Fruit fly (Drosophila melanogaster) whole organism, prepupa: Measurements from ENCODE around the gene Nedd4.

Experiments used
- CG10631 ChIP-seq: fragments of 200-800 bp; sonication (Bioruptor generic); optimal IDR thresholded peaks from 2 replicates; lab custom pipeline; 2016; ENCODE audit warnings: missing biosample characterization, missing genetic modification characterization
- CG10669 ChIP-seq: fragments of 200-800 bp; sonication (Bioruptor generic); optimal IDR thresholded peaks from 3 replicates; lab custom pipeline; 2018; ENCODE audit warnings: missing biosample characterization, mild to moderate bottlenecking, missing genetic modification characterization, moderate library complexity
- CG11294 ChIP-seq: fragments of 200-800 bp; sonication (Bioruptor generic); IDR thresholded peaks from 2 replicates; pipeline ENCODE4 v1.3.6; 2022; ENCODE audit warnings: missing biosample characterization, missing genetic modification characterization
- CG11902 ChIP-seq: fragments of 200-800 bp; sonication (Bioruptor generic); optimal IDR thresholded peaks from 3 replicates; lab custom pipeline; 2016; ENCODE audit warnings: missing biosample characterization, missing genetic modification characterization
- CG15336 ChIP-seq: fragments of 200-800 bp; sonication (Bioruptor generic); IDR thresholded peaks from 2 replicates; pipeline ENCODE4 v1.3.6; 2022; ENCODE audit warnings: missing biosample characterization, missing genetic modification characterization
- CG16779 ChIP-seq: fragments of 200-800 bp; sonication (Bioruptor generic); optimal IDR thresholded peaks from 3 replicates; lab custom pipeline; 2017; ENCODE audit warnings: missing biosample characterization, mild to moderate bottlenecking, missing genetic modification characterization
- CG3032 ChIP-seq: fragments of 200-800 bp; optimal IDR thresholded peaks from 2 replicates; lab custom pipeline; 2019; ENCODE audit warnings: missing biosample characterization, mild to moderate bottlenecking, missing genetic modification characterization, moderate library complexity
- CG32006 ChIP-seq: fragments of 200-800 bp; sonication (Bioruptor generic); optimal IDR thresholded peaks from 3 replicates; lab custom pipeline; 2017; ENCODE audit warnings: missing biosample characterization, mild to moderate bottlenecking, missing genetic modification characterization
- CG34406 ChIP-seq: fragments of 200-800 bp; sonication (Bioruptor generic); optimal IDR thresholded peaks from 3 replicates; lab custom pipeline; 2016; ENCODE audit warnings: missing biosample characterization, missing genetic modification characterization
- CG3919 ChIP-seq: fragments of 200-800 bp; sonication (Bioruptor generic); optimal IDR thresholded peaks from 3 replicates; lab custom pipeline; 2016; ENCODE audit warnings: missing biosample characterization, missing genetic modification characterization
- CG4318 ChIP-seq: fragments of 200-800 bp; sonication (Bioruptor generic); optimal IDR thresholded peaks from 3 replicates; lab custom pipeline; 2017; ENCODE audit warnings: missing biosample characterization, mild to moderate bottlenecking, missing genetic modification characterization
- CG6163 ChIP-seq: fragments of 200-800 bp; sonication (Bioruptor generic); IDR thresholded peaks from 3 replicates; pipeline ENCODE4 v1.3.6; 2022; ENCODE audit warnings: missing biosample characterization, missing genetic modification characterization
- CG6792 ChIP-seq: fragments of 200-800 bp; sonication (Bioruptor generic); optimal IDR thresholded peaks from 3 replicates; lab custom pipeline; 2016; ENCODE audit warnings: missing biosample characterization, missing genetic modification characterization
- CG6808 ChIP-seq: fragments of 200-800 bp; sonication (Bioruptor generic); optimal IDR thresholded peaks from 3 replicates; lab custom pipeline; 2017; ENCODE audit warnings: missing biosample characterization, missing genetic modification characterization, mild to moderate bottlenecking, moderate library complexity, missing genetic modification reagents
- CG7368 ChIP-seq: fragments of 200-800 bp; sonication (Bioruptor generic); optimal IDR thresholded peaks from 3 replicates; lab custom pipeline; 2016; ENCODE audit warnings: missing biosample characterization, missing genetic modification characterization
- CG8119 ChIP-seq: fragments of 200-800 bp; sonication (Bioruptor generic); IDR thresholded peaks from 3 replicates; pipeline ENCODE4 v1.3.6; 2022; ENCODE audit warnings: missing biosample characterization, missing genetic modification characterization
- CG8319 ChIP-seq: fragments of 200-800 bp; sonication (Bioruptor generic); optimal IDR thresholded peaks from 3 replicates; lab custom pipeline; 2016; ENCODE audit warnings: missing biosample characterization, missing genetic modification characterization
- Eip78C ChIP-seq: fragments of 200-800 bp; sonication (Bioruptor generic); peaks from one replicate; lab custom pipeline; 2016; ENCODE audit warnings: missing biosample characterization, missing genetic modification characterization
- Eip93F ChIP-seq: fragments of 200-800 bp; sonication (Bioruptor generic); optimal IDR thresholded peaks from 2 replicates; lab custom pipeline; 2016; ENCODE audit warnings: missing biosample characterization, mild to moderate bottlenecking, missing genetic modification characterization
- Ets96B ChIP-seq: fragments of 200-800 bp; optimal IDR thresholded peaks from 2 replicates; lab custom pipeline; 2019; ENCODE audit warnings: missing biosample characterization, mild to moderate bottlenecking, missing genetic modification characterization, moderate library complexity
- Gug ChIP-seq: fragments of 200-800 bp; sonication (Bioruptor generic); IDR thresholded peaks from 2 replicates; pipeline ENCODE4 v1.3.6; 2022; ENCODE audit warnings: missing biosample characterization, missing genetic modification characterization
- Hr39 ChIP-seq: fragments of 200-800 bp; sonication (Bioruptor generic); optimal IDR thresholded peaks from 2 replicates; lab custom pipeline; 2016; ENCODE audit warnings: missing biosample characterization, missing genetic modification characterization
- Met ChIP-seq: fragments of 200-800 bp; sonication (Bioruptor generic); optimal IDR thresholded peaks from 3 replicates; lab custom pipeline; 2016; ENCODE audit warnings: missing biosample characterization, missing genetic modification characterization
- OdsH ChIP-seq: fragments of 200-800 bp; sonication (Bioruptor generic); optimal IDR thresholded peaks from 3 replicates; lab custom pipeline; 2016; ENCODE audit warnings: missing biosample characterization, missing genetic modification characterization
- achi ChIP-seq: fragments of 200-800 bp; sonication (Bioruptor generic); optimal IDR thresholded peaks from 3 replicates; lab custom pipeline; 2016; ENCODE audit warnings: missing biosample characterization, missing genetic modification characterization
- acj6 ChIP-seq: fragments of 200-800 bp; sonication (Bioruptor generic); optimal IDR thresholded peaks from 3 replicates; lab custom pipeline; 2016; ENCODE audit warnings: missing biosample characterization, missing genetic modification characterization
- dsx ChIP-seq: fragments of 200-800 bp; optimal IDR thresholded peaks from 3 replicates; lab custom pipeline; 2019; ENCODE audit warnings: missing biosample characterization, mild to moderate bottlenecking, missing genetic modification characterization, moderate library complexity; ENCODE audit not compliant: poor library complexity, severe bottlenecking
- eg ChIP-seq: fragments of 200-800 bp; sonication (Bioruptor generic); IDR thresholded peaks from 3 replicates; pipeline ENCODE4 v1.3.6; 2022; ENCODE audit warnings: missing biosample characterization, missing genetic modification characterization
- esn ChIP-seq: fragments of 200-800 bp; sonication (Bioruptor generic); optimal IDR thresholded peaks from 2 replicates; lab custom pipeline; 2016; ENCODE audit warnings: missing biosample characterization, mild to moderate bottlenecking, missing genetic modification characterization, moderate library complexity
- fd59A ChIP-seq: fragments of 200-800 bp; sonication (Bioruptor generic); optimal IDR thresholded peaks from 2 replicates; lab custom pipeline; 2017; ENCODE audit warnings: missing biosample characterization, mild to moderate bottlenecking, missing genetic modification characterization, missing genetic modification reagents
- fd85E ChIP-seq: fragments of 200-800 bp; sonication (Bioruptor generic); optimal IDR thresholded peaks from 3 replicates; lab custom pipeline; 2016; ENCODE audit warnings: missing biosample characterization, missing genetic modification characterization
- fkh ChIP-seq: fragments of 200-800 bp; sonication (Bioruptor generic); optimal IDR thresholded peaks from 3 replicates; lab custom pipeline; 2017; ENCODE audit warnings: missing biosample characterization, mild to moderate bottlenecking, missing genetic modification characterization, moderate library complexity
- lz ChIP-seq: fragments of 200-800 bp; sonication (Bioruptor generic); optimal IDR thresholded peaks from 3 replicates; lab custom pipeline; 2016; ENCODE audit warnings: missing biosample characterization, missing genetic modification characterization
- net ChIP-seq: fragments of 200-800 bp; sonication (Bioruptor generic); optimal IDR thresholded peaks from 3 replicates; lab custom pipeline; 2016; ENCODE audit warnings: missing biosample characterization, missing genetic modification characterization
- salr ChIP-seq, 2 experiments: fragments of 200-800 bp; sonication (Bioruptor generic); optimal IDR thresholded peaks; 3 replicates each; lab custom pipeline; 2016 to 2018; ENCODE audit warnings: missing biosample characterization in 2 of 2, missing genetic modification characterization in 2 of 2, mild to moderate bottlenecking in 1 of 2
- svp ChIP-seq: fragments of 200-800 bp; sonication (Bioruptor generic); peaks from one replicate; lab custom pipeline; 2016; ENCODE audit warnings: missing biosample characterization, missing genetic modification characterization
- topi ChIP-seq: fragments of 200-800 bp; sonication (Bioruptor generic); optimal IDR thresholded peaks from 3 replicates; lab custom pipeline; 2016; ENCODE audit warnings: missing biosample characterization, missing genetic modification characterization

Gene Nedd4

DNA sequence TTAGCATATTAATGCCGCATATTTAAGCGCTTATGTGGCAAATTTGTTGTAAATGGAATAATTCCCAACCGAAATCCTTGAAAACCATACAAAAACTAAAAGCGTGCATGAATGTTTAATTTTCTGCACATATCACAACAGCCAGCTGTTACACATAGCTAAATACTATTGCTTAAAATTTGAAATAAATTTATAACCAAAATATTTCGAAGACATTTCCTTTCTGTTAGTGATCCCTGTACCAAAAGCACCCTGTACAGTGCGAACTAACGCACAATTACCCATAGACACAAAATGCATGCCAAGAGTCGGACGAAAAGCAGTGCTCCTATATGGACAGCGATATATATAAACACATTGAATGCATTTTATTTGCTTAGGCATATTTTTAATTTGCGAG, 58.0 kb downstream of the Nedd4 start (continued):
- TF ChIP-seq Gug (GFP tag; lab: Robert Waterston, UW) (no peak), CG11902 (GFP tag; lab: Kevin White, UChicago) (no peak), esn (GFP tag; lab: Kevin White, UChicago) (no peak), CG32006 (GFP tag; lab: Kevin White, UChicago) (peak; percentile 77), eg (GFP tag; lab: Robert Waterston, UW) (no peak; the same call in 1 of the 3 replicates), CG6163 (no peak; the same call in 2 of the 3 replicates), CG4318 (GFP tag; lab: Kevin White, UChicago) (peak; percentile 45), CG10669 (GFP tag; lab: Kevin White, UChicago) (no peak), CG7368 (GFP tag; lab: Kevin White, UChicago) (no peak), CG11294 (GFP tag; lab: Robert Waterston, UW) (peak; percentile 31; the same call in 1 of the 2 replicates), fd59A (no peak), fkh (GFP tag; lab: Kevin White, UChicago) (no peak), Eip93F (GFP tag; lab: Kevin White, UChicago) (no peak), CG3032 (no peak), topi (no peak)
- TF ChIP-seq, all 60 proteins: peak for 15

DNA sequence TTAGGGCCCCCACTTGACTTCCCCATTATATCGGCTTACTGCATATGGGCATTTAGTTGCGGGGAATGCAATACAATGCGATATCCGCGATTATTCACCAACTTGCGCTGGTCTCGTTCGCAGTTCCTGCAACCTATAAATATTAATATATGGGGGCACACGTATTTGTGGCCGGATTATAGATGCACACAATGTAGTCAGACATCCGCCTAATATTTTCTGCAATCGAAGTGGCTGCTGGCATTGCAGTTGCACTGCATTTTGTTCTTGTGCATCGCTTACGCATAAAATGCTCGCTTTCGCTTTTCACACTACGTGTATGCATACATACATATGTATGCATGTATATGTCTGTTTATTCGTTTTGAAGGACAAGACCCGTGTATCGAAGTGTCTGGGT, 58.8 kb downstream of the Nedd4 start:
- TF ChIP-seq Met (GFP tag; lab: Kevin White, UChicago) (no peak), dsx (GFP tag; lab: Kevin White, UChicago) (peak; percentile 78)

DNA sequence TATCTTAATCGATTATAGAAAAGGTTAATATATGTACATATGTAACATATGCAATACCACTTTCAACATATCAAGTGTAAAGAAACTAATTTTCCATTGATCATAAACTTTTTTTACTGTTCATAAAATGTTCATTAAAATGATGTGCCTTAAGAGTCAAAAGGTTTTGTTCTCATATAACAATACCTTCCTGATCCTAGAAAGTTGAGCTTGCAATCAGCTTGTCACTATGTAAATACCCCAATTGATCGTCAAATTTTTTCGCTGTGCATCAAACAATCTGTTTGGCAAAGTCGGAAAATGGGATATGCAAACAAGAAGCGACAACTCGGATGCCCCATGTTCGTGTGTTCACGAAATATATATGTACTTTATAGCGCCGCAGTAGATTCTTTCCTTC, 60.2 kb downstream of the Nedd4 start:
- TF ChIP-seq Hr39 (GFP tag; lab: Kevin White, UChicago): no peak
- peak; percentile 24 for TF ChIP-seq CG6808 (GFP tag; lab: Kevin White, UChicago)
- TF ChIP-seq CG16779 (tag; lab: Kevin White, UChicago): no peak
- TF ChIP-seq lz: no peak
- peak; percentile 7 for TF ChIP-seq net (GFP tag; lab: Kevin White, UChicago)
- TF ChIP-seq CG34406 (GFP tag; lab: Kevin White, UChicago): no peak
- TF ChIP-seq CG15336 (GFP tag; lab: Robert Waterston, UW): no peak
- no peak for TF ChIP-seq CG8119
- TF ChIP-seq CG7368 (GFP tag; lab: Kevin White, UChicago): peak; percentile 13
- no peak for TF ChIP-seq CG6792
- no peak for TF ChIP-seq CG11902 (GFP tag; lab: Kevin White, UChicago)
- TF ChIP-seq CG3919 (GFP tag; lab: Kevin White, UChicago): peak; percentile 11
- TF ChIP-seq Met (GFP tag; lab: Kevin White, UChicago): no peak
- TF ChIP-seq fd85E: no peak
- no peak for TF ChIP-seq eg (GFP tag; lab: Robert Waterston, UW)
- TF ChIP-seq CG8319 (GFP tag; lab: Kevin White, UChicago): no peak
- TF ChIP-seq CG3032: peak; percentile 30
- peak; percentile 5 for TF ChIP-seq OdsH (GFP tag; lab: Kevin White, UChicago)
- peak; percentile 54 for TF ChIP-seq CG10631 (GFP tag; lab: Kevin White, UChicago)
- TF ChIP-seq CG10669 (GFP tag; lab: Kevin White, UChicago): peak; percentile 60
- TF ChIP-seq CG32006 (GFP tag; lab: Kevin White, UChicago): peak; percentile 10
- no peak for TF ChIP-seq svp (GFP tag; lab: Kevin White, UChicago)
- peak; percentile 8 for TF ChIP-seq acj6
- TF ChIP-seq dsx (GFP tag; lab: Kevin White, UChicago): no peak
- TF ChIP-seq achi (GFP tag; lab: Kevin White, UChicago): peak; percentile 3
- no peak for TF ChIP-seq salr (GFP tag; optimal IDR thresholded peaks at IDR 0.05; lab: Kevin White, UChicago)
- TF ChIP-seq Ets96B (tag; lab: Kevin White, UChicago): peak; percentile 17
- TF ChIP-seq Eip78C: peak; percentile 61
- TF ChIP-seq fd59A: peak; percentile 22
- TF ChIP-seq, all 60 proteins: peak for 14
